Worm (Caenorhabditis elegans) whole organism, young adult: Measurements from ENCODE around the gene cbs-2.

Experiments used
- ama-1 ChIP-seq, 3 experiments: fragments of 150-350 bp in 1 of 3; sonication (generic microtip) in 2 of 3; optimal IDR thresholded peaks; 2 replicates each; lab custom pipeline; 2014 to 2018; ENCODE audit warnings: missing biosample characterization in 2 of 3, missing genetic modification characterization in 2 of 3, missing genetic modification reagents in 2 of 3
- lin-35 ChIP-seq, 3 experiments: fragments of 150-350 bp in 2 of 3; sonication (generic microtip) in 1 of 3; optimal IDR thresholded peaks; 2 replicates each; lab custom pipeline; 2014 to 2018; ENCODE audit warnings: missing biosample characterization in 3 of 3, missing genetic modification characterization in 3 of 3, missing genetic modification reagents in 3 of 3
- lsy-27 ChIP-seq: sonication (generic microtip); optimal IDR thresholded peaks from 2 replicates; lab custom pipeline; 2017; ENCODE audit warnings: missing genetic modification characterization, mild to moderate bottlenecking, missing compliant biosample characterization, antibody characterized with exemption, missing genotype, borderline replicate concordance; ENCODE audit not compliant: insufficient read depth
- repo-1 ChIP-seq: sonication (generic microtip); optimal IDR thresholded peaks from 2 replicates; lab custom pipeline; 2017; ENCODE audit warnings: mild to moderate bottlenecking, missing genetic modification characterization, missing compliant biosample characterization
- somi-1 ChIP-seq: fragments of 200-800 bp; sonication (Bioruptor generic); optimal IDR thresholded peaks from 2 replicates; lab custom pipeline; 2018; ENCODE audit warnings: mild to moderate bottlenecking, missing genetic modification characterization, missing compliant biosample characterization
- unc-62 ChIP-seq: fragments of 150-350 bp; optimal IDR thresholded peaks from 2 replicates; lab custom pipeline; 2014; ENCODE audit warnings: missing biosample characterization, missing genetic modification reagents, missing genetic modification characterization

- TF ChIP-seq repo-1 (no peak), lsy-27 (tag; lab: Kevin White, UChicago) (no peak), unc-62 (no peak), somi-1 (GFP tag; lab: Kevin White, UChicago) (no peak), ama-1 (optimal IDR thresholded peaks at IDR 0.05; lab: Kevin White, UChicago) (no peak), ama-1 (GFP tag; optimal IDR thresholded peaks at IDR 0.05; lab: Kevin White, UChicago) (no peak), lin-35 (GFP tag; optimal IDR thresholded peaks at IDR 0.05; lab: Kevin White, UChicago) (no peak)
These were observed 7.9 kb downstream of the cbs-2 start for ce11 chrII:2215512-2215911.
